Fruit fly (Drosophila melanogaster) ovary, adult (tissue): ENCODE data around the gene mmy.

Experiments
- CG17801 ChIP-seq: fragments of 200-800 bp; optimal IDR thresholded peaks from 2 replicates; lab custom pipeline; 2019; ENCODE audit warnings: missing biosample characterization, mild to moderate bottlenecking, missing genetic modification characterization, moderate library complexity; ENCODE audit not compliant: partially characterized antibody

Gene mmy

dm6 chr2L:6455955-6456599 is 17.6 kb downstream of the mmy start, which contains the start of gene frj:
frj (plus strand) TSS chr2L:6456052.
- TF ChIP-seq CG17801 (GFP tag; lab: Kevin White, UChicago) = no peak

- TF ChIP-seq CG17801 (GFP tag; lab: Kevin White, UChicago) = no peak
Observed at dm6 chr2L:6455032-6455954, 18.4 kb downstream of the mmy start, which contains the start of gene retm. retm (minus strand) TSS chr2L:6455929.

- TF ChIP-seq CG17801 (GFP tag; lab: Kevin White, UChicago) = no peak
Observed at dm6 chr2L:6449753-6450152, 24.0 kb downstream of the mmy start.

dm6 chr2L:6448334-6448703 is 25.4 kb downstream of the mmy start, which contains the start of gene Acox3:
Acox3 (minus strand) TSS chr2L:6448403.
- TF ChIP-seq CG17801 (GFP tag; lab: Kevin White, UChicago) = no peak

- TF ChIP-seq CG17801 (GFP tag; lab: Kevin White, UChicago) = no peak
Observed at dm6 chr2L:6447581-6448333, 25.9 kb downstream of the mmy start.

dm6 chr2L:6426329-6426728 is 47.4 kb downstream of the mmy start:
- TF ChIP-seq CG17801 (GFP tag; lab: Kevin White, UChicago) = no peak

- peak; percentile 36 for TF ChIP-seq CG17801 (GFP tag; lab: Kevin White, UChicago)
Observed at dm6 chr2L:6424198-6424597, 49.5 kb downstream of the mmy start, which contains the start of gene Fic. Fic (plus strand) TSS chr2L:6424336.

dm6 chr2L:6423148-6423547 is 50.6 kb downstream of the mmy start, which contains the start of gene Tig:
Tig (minus strand) TSS chr2L:6423310.
- TF ChIP-seq CG17801 (GFP tag; lab: Kevin White, UChicago) = no peak

DNA sequence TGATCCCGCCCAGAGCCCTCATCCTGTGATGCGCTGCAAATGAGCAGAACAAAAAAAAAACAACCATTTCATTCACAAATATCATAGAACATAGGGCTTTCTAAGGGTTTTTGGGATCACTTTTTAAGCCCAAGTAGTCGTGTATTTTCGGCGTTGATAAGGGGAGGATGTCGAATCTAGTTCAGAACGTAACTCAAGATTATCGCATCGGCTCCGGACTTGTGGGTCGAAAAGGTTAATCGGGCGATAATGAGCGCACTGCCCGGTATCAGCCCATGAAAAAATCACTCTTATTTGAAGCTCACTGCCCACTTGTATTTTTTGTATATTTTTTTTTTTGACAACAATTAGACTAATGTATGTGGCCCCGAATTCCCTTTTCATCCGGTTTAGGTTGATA is 51.2 kb downstream of the mmy start:
- no peak for TF ChIP-seq CG17801 (GFP tag; lab: Kevin White, UChicago)

- no peak for TF ChIP-seq CG17801 (GFP tag; lab: Kevin White, UChicago)
Observed at dm6 chr2L:6421495-6421894, 52.2 kb downstream of the mmy start.
